Fruit fly (Drosophila melanogaster) Kc167 (cell line): Measurements from ENCODE around the gene Claspin.

ENCODE experiments used
- h ChIP-seq: fragments of >200 bp; optimal IDR thresholded peaks from 3 replicates; lab custom pipeline; 2018; ENCODE audit warnings: missing external identifiers
- insv ChIP-seq: fragments of >200 bp; optimal IDR thresholded peaks from 3 replicates; lab custom pipeline; 2018; ENCODE audit warnings: missing external identifiers
- psq ChIP-seq: fragments of >200 bp; optimal IDR thresholded peaks from 2 replicates; lab custom pipeline; 2017; ENCODE audit warnings: missing external identifiers
- ttk ChIP-seq: sonication (Bioruptor generic); optimal IDR thresholded peaks from 2 replicates; lab custom pipeline; 2017; ENCODE audit warnings: missing external identifiers

DNA sequence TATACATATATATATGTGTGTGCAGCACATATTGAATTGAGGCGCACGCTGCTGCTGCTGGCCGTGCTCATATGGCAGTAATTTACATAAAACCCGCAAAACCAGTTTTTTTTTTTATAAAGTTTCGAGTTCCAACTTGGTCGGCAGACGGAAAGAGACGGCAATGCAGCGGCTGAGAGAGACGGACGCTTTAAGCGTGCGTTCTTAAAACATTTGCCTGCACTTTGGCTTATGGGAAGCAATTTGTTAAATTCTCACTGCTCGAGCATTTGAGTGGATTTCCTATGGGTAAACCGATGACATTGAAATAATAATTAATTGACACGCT is 47.1 kb downstream of the Claspin start:
- TF ChIP-seq psq (lab: Kevin White, UChicago), result no peak
- TF ChIP-seq h (lab: Kevin White, UChicago), result no peak
- no peak for TF ChIP-seq ttk (lab: Kevin White, UChicago)
- TF ChIP-seq insv (lab: Kevin White, UChicago), result no peak
